Fruit fly (Drosophila melanogaster) whole organism, embryonic: ENCODE results near the gene CG15922.

Experiments used
- Asciz ChIP-seq: fragments of 200-800 bp; sonication (Bioruptor generic); optimal IDR thresholded peaks from 2 replicates; lab custom pipeline; 2017; ENCODE audit warnings: missing biosample characterization, mild to moderate bottlenecking, missing genetic modification characterization, missing genetic modification reagents
- CG10431 ChIP-seq: fragments of 200-800 bp; sonication (Bioruptor generic); optimal IDR thresholded peaks from 3 replicates; lab custom pipeline; 2018; ENCODE audit warnings: missing biosample characterization, mild to moderate bottlenecking, missing genetic modification characterization
- CG10654 ChIP-seq: fragments of 200-800 bp; sonication (Bioruptor generic); optimal IDR thresholded peaks from 2 replicates; lab custom pipeline; 2016; ENCODE audit warnings: missing biosample characterization, missing genetic modification characterization
- CG10979 ChIP-seq: fragments of 200-800 bp; sonication (Bioruptor generic); optimal IDR thresholded peaks from 2 replicates; lab custom pipeline; 2018; ENCODE audit warnings: missing biosample characterization, mild to moderate bottlenecking, missing genetic modification characterization, moderate library complexity
- CG11695 ChIP-seq: fragments of 200-800 bp; sonication (Bioruptor generic); IDR thresholded peaks from 3 replicates; pipeline ENCODE4 v1.3.6; 2022; ENCODE audit warnings: missing biosample characterization, missing genetic modification characterization
- CG13424 ChIP-seq: fragments of 200-800 bp; sonication (Bioruptor generic); optimal IDR thresholded peaks from 2 replicates; lab custom pipeline; 2019; ENCODE audit warnings: missing biosample characterization, mild to moderate bottlenecking, missing genetic modification characterization, moderate library complexity
- CG14014 ChIP-seq: fragments of 200-800 bp; sonication (Bioruptor generic); IDR thresholded peaks from 2 replicates; pipeline ENCODE4 v1.3.6; 2022; ENCODE audit warnings: missing biosample characterization, missing genetic modification characterization
- CG15479 ChIP-seq: fragments of 200-800 bp; sonication (Bioruptor generic); optimal IDR thresholded peaks from 3 replicates; lab custom pipeline; 2019; ENCODE audit warnings: missing biosample characterization, mild to moderate bottlenecking, missing genetic modification characterization, moderate library complexity
- CG17568 ChIP-seq: fragments of 200-800 bp; sonication (Bioruptor generic); optimal IDR thresholded peaks from 2 replicates; lab custom pipeline; 2018; ENCODE audit warnings: missing biosample characterization, mild to moderate bottlenecking, missing genetic modification characterization, moderate library complexity
- CG18619 ChIP-seq: fragments of 200-800 bp; sonication (Bioruptor generic); optimal IDR thresholded peaks from 3 replicates; lab custom pipeline; 2017; ENCODE audit warnings: missing biosample characterization, mild to moderate bottlenecking, missing genetic modification characterization
- CG2202 ChIP-seq: fragments of 200-800 bp; sonication (Bioruptor generic); optimal IDR thresholded peaks from 2 replicates; lab custom pipeline; 2018; ENCODE audit warnings: missing biosample characterization, mild to moderate bottlenecking, missing genetic modification characterization
- CG2889 ChIP-seq: fragments of 200-800 bp; sonication (Bioruptor generic); IDR thresholded peaks from 3 replicates; pipeline ENCODE4 v1.3.6; 2022; ENCODE audit warnings: missing biosample characterization, missing genetic modification characterization
- CG30431 ChIP-seq: fragments of 200-800 bp; sonication (Bioruptor generic); optimal IDR thresholded peaks from 2 replicates; lab custom pipeline; 2017; ENCODE audit warnings: missing biosample characterization, missing genetic modification characterization
- CG6175 ChIP-seq: fragments of 200-800 bp; sonication (Bioruptor generic); IDR thresholded peaks from 3 replicates; pipeline ENCODE4 v1.3.6; 2022; ENCODE audit warnings: missing biosample characterization, missing genetic modification characterization
- CG6683 ChIP-seq: fragments of 200-800 bp; sonication (Bioruptor generic); optimal IDR thresholded peaks from 2 replicates; lab custom pipeline; 2017; ENCODE audit warnings: missing biosample characterization, mild to moderate bottlenecking, missing genetic modification characterization, missing genetic modification reagents
- CG6689 ChIP-seq: fragments of 200-800 bp; sonication (Bioruptor generic); IDR thresholded peaks from 2 replicates; pipeline ENCODE4 v1.3.6; 2022; ENCODE audit warnings: missing biosample characterization, missing genetic modification characterization
- CG7271 ChIP-seq: fragments of 200-800 bp; sonication (Bioruptor generic); optimal IDR thresholded peaks from 2 replicates; lab custom pipeline; 2018; ENCODE audit warnings: missing biosample characterization, mild to moderate bottlenecking, missing genetic modification characterization, moderate library complexity
- CG7786 ChIP-seq: fragments of 200-800 bp; sonication (Bioruptor generic); optimal IDR thresholded peaks from 2 replicates; lab custom pipeline; 2016; ENCODE audit warnings: missing biosample characterization, missing genetic modification characterization
- Dip3 ChIP-seq: fragments of 200-800 bp; sonication (Bioruptor generic); optimal IDR thresholded peaks from 3 replicates; lab custom pipeline; 2016; ENCODE audit warnings: missing biosample characterization, missing genetic modification characterization
- HLH4C ChIP-seq: fragments of 200-800 bp; sonication (Bioruptor generic); IDR thresholded peaks from 3 replicates; pipeline ENCODE4 v1.3.6; 2022; ENCODE audit warnings: missing biosample characterization, missing genetic modification characterization; ENCODE audit not compliant: partially characterized antibody
- Hr51 ChIP-seq, 2 experiments: fragments of 200-800 bp; sonication (Bioruptor generic); optimal IDR thresholded peaks; 2 replicates in 1 of 2; 3 replicates in 1 of 2; lab custom pipeline; 2016 to 2018; ENCODE audit warnings: missing biosample characterization in 2 of 2, missing genetic modification characterization in 2 of 2, mild to moderate bottlenecking in 1 of 2, moderate library complexity in 1 of 2
- Lhr ChIP-seq: fragments of 200-800 bp; sonication (Bioruptor generic); optimal IDR thresholded peaks from 3 replicates; lab custom pipeline; 2017; ENCODE audit warnings: mild to moderate bottlenecking, missing biosample characterization, missing genetic modification reagents, missing genetic modification characterization
- Nf-YB ChIP-seq: fragments of 200-800 bp; sonication (Bioruptor generic); optimal IDR thresholded peaks from 3 replicates; lab custom pipeline; 2019; ENCODE audit warnings: missing biosample characterization, mild to moderate bottlenecking, missing genetic modification characterization, moderate library complexity
- Nf-YC ChIP-seq: fragments of 200-800 bp; optimal IDR thresholded peaks from 3 replicates; lab custom pipeline; 2019; ENCODE audit warnings: missing biosample characterization, mild to moderate bottlenecking, missing genetic modification characterization, moderate library complexity
- Ptx1 ChIP-seq: fragments of 200-800 bp; sonication (Bioruptor generic); IDR thresholded peaks from 2 replicates; pipeline ENCODE4 v1.3.6; 2022; ENCODE audit warnings: missing biosample characterization, missing genetic modification characterization
- Rx ChIP-seq: fragments of 200-800 bp; sonication (Bioruptor generic); IDR thresholded peaks from 2 replicates; pipeline ENCODE4 v1.3.6; 2022; ENCODE audit warnings: missing biosample characterization, missing genetic modification characterization
- Sox102F ChIP-seq: fragments of 200-800 bp; sonication (Bioruptor generic); optimal IDR thresholded peaks from 2 replicates; lab custom pipeline; 2018; ENCODE audit warnings: missing biosample characterization, mild to moderate bottlenecking, missing genetic modification characterization, moderate library complexity
- Stat92E ChIP-seq, 3 experiments: fragments of >200 bp in 2 of 3; fragments of 200-800 bp in 1 of 3; sonication (Bioruptor generic) in 1 of 3; optimal IDR thresholded peaks; 2 replicates each; lab custom pipeline; 2017 to 2019; ENCODE audit warnings: missing biosample characterization in 3 of 3, missing genetic modification characterization in 3 of 3, mild to moderate bottlenecking in 1 of 3, moderate library complexity in 1 of 3
- Trl ChIP-seq, 3 experiments: fragments of >200 bp in 2 of 3; fragments of 200-800 bp in 1 of 3; sonication (Bioruptor generic) in 1 of 3; optimal IDR thresholded peaks; 2 replicates in 1 of 3; 3 replicates in 2 of 3; lab custom pipeline; 2016 to 2017; ENCODE audit warnings: missing biosample characterization in 1 of 3, missing genetic modification characterization in 1 of 3
- Xbp1 ChIP-seq: fragments of 200-800 bp; sonication (Bioruptor generic); optimal IDR thresholded peaks from 3 replicates; lab custom pipeline; 2016; ENCODE audit warnings: missing biosample characterization, mild to moderate bottlenecking, missing genetic modification characterization
- ac ChIP-seq: fragments of 200-800 bp; sonication (Bioruptor generic); optimal IDR thresholded peaks from 3 replicates; lab custom pipeline; 2017; ENCODE audit warnings: missing biosample characterization, mild to moderate bottlenecking, missing genetic modification characterization
- ase ChIP-seq: fragments of 200-800 bp; sonication (Bioruptor generic); IDR thresholded peaks from 3 replicates; pipeline ENCODE4 v1.3.6; 2022; ENCODE audit warnings: missing biosample characterization, missing genetic modification characterization
- bsh ChIP-seq, 2 experiments: fragments of 200-800 bp; sonication (Bioruptor generic); optimal IDR thresholded peaks; 2 replicates each; lab custom pipeline; 2017 to 2018; ENCODE audit warnings: mild to moderate bottlenecking in 2 of 2, missing biosample characterization in 2 of 2, missing genetic modification characterization in 2 of 2, moderate library complexity in 1 of 2
- cg ChIP-seq: fragments of 200-800 bp; sonication (Bioruptor generic); optimal IDR thresholded peaks from 3 replicates; lab custom pipeline; 2019; ENCODE audit warnings: missing biosample characterization, mild to moderate bottlenecking, missing genetic modification characterization, moderate library complexity
- chinmo ChIP-seq: fragments of 200-800 bp; sonication (Bioruptor generic); IDR thresholded peaks from 4 replicates; pipeline ENCODE4 v1.3.6; 2022; ENCODE audit warnings: missing biosample characterization, missing genetic modification characterization; ENCODE audit not compliant: partially characterized antibody
- corto ChIP-seq: fragments of 200-800 bp; sonication (Bioruptor generic); optimal IDR thresholded peaks from 2 replicates; lab custom pipeline; 2016; ENCODE audit warnings: missing biosample characterization, mild to moderate bottlenecking, missing genetic modification characterization, moderate library complexity
- dysf ChIP-seq: fragments of 200-800 bp; sonication (Bioruptor generic); IDR thresholded peaks from 3 replicates; pipeline ENCODE4 v1.3.6; 2022; ENCODE audit warnings: missing biosample characterization, missing genetic modification characterization
- hb ChIP-seq: fragments of 200-800 bp; sonication (Bioruptor generic); IDR thresholded peaks from 3 replicates; pipeline ENCODE4 v1.3.6; 2022; ENCODE audit warnings: missing biosample characterization, missing genetic modification characterization; ENCODE audit not compliant: partially characterized antibody
- hbn ChIP-seq: fragments of 200-800 bp; sonication (Bioruptor generic); IDR thresholded peaks from 2 replicates; pipeline ENCODE4 v1.3.6; 2022; ENCODE audit warnings: missing biosample characterization, missing genetic modification characterization; ENCODE audit not compliant: partially characterized antibody
- insv ChIP-seq, 2 experiments: fragments of 200-800 bp; sonication (Bioruptor generic); optimal IDR thresholded peaks; 3 replicates each; lab custom pipeline; 2016 to 2018; ENCODE audit warnings: missing biosample characterization in 2 of 2, missing genetic modification characterization in 2 of 2
- inv ChIP-seq: fragments of 200-800 bp; sonication (Bioruptor generic); IDR thresholded peaks from 2 replicates; pipeline ENCODE4 v1.3.6; 2022; ENCODE audit warnings: missing biosample characterization, missing genetic modification characterization; ENCODE audit not compliant: partially characterized antibody
- knrl ChIP-seq: fragments of 200-800 bp; sonication (Bioruptor generic); IDR thresholded peaks from 3 replicates; pipeline ENCODE4 v1.3.6; 2022; ENCODE audit warnings: missing biosample characterization, missing genetic modification characterization; ENCODE audit not compliant: partially characterized antibody
- row ChIP-seq: fragments of 200-800 bp; sonication (Bioruptor generic); IDR thresholded peaks from 3 replicates; pipeline ENCODE4 v1.3.6; 2022; ENCODE audit warnings: missing biosample characterization, missing genetic modification characterization
- scrt ChIP-seq: fragments of 200-800 bp; sonication (Bioruptor generic); optimal IDR thresholded peaks from 2 replicates; lab custom pipeline; 2018; ENCODE audit warnings: missing biosample characterization, mild to moderate bottlenecking, missing genetic modification characterization, moderate library complexity
- slou ChIP-seq: fragments of 200-800 bp; sonication (Bioruptor generic); optimal IDR thresholded peaks from 3 replicates; lab custom pipeline; 2016; ENCODE audit warnings: missing biosample characterization, missing genetic modification characterization
- slp2 ChIP-seq: fragments of 200-800 bp; sonication (Bioruptor generic); optimal IDR thresholded peaks from 2 replicates; lab custom pipeline; 2016; ENCODE audit warnings: missing biosample characterization, missing genetic modification characterization
- stwl ChIP-seq: fragments of 200-800 bp; sonication (Bioruptor generic); optimal IDR thresholded peaks from 3 replicates; lab custom pipeline; 2018; ENCODE audit warnings: missing biosample characterization, mild to moderate bottlenecking, missing genetic modification characterization, moderate library complexity
- sug ChIP-seq: fragments of 200-800 bp; optimal IDR thresholded peaks from 2 replicates; lab custom pipeline; 2019; ENCODE audit warnings: missing biosample characterization, mild to moderate bottlenecking, missing genetic modification characterization, moderate library complexity
- tio ChIP-seq: fragments of 200-800 bp; sonication (Bioruptor generic); optimal IDR thresholded peaks from 2 replicates; lab custom pipeline; 2017; ENCODE audit warnings: missing biosample characterization, missing genetic modification characterization, inconsistent platforms

The CG15922 gene

dm6 chr3R:20558106-20558489 lies 2.0 kb downstream of the CG15922 start (continued):
- TF ChIP-seq knrl (peak; percentile 33; the same call in 1 of the 3 replicates), Trl (optimal IDR thresholded peaks at IDR 0.05; lab: Kevin White, UChicago) (no peak), Trl (GFP tag; optimal IDR thresholded peaks at IDR 0.05; lab: Kevin White, UChicago) (no peak), CG10979 (tag; lab: Kevin White, UChicago) (no peak), CG18619 (GFP tag; lab: Kevin White, UChicago) (no peak), Ptx1 (GFP tag; lab: Robert Waterston, UW) (no peak), CG15479 (GFP tag; lab: Kevin White, UChicago) (no peak), Nf-YB (no peak), slou (GFP tag; lab: Kevin White, UChicago) (no peak), CG10431 (GFP tag; lab: Kevin White, UChicago) (no peak), hbn (peak; percentile 43), CG2889 (GFP tag; lab: Robert Waterston, UW) (no peak), CG6683 (no peak), tio (GFP tag; lab: Kevin White, UChicago) (no peak), Nf-YC (tag; lab: Kevin White, UChicago) (no peak), CG30431 (GFP tag; lab: Kevin White, UChicago) (no peak), ac (GFP tag; lab: Kevin White, UChicago) (no peak), stwl (tag; lab: Kevin White, UChicago) (peak; percentile 20), Sox102F (GFP tag; lab: Kevin White, UChicago) (no peak), CG13424 (tag; lab: Kevin White, UChicago) (no peak), CG11695 (no peak), CG10654 (GFP tag; lab: Kevin White, UChicago) (no peak), bsh (GFP tag; optimal IDR thresholded peaks at IDR 0.05; lab: Kevin White, UChicago) (no peak), ase (GFP tag; lab: Robert Waterston, UW) (no peak; the same call in 2 of the 3 replicates), Stat92E (GFP tag; optimal IDR thresholded peaks at IDR 0.05; lab: Kevin White, UChicago) (no peak), scrt (no peak), hb (GFP tag; lab: Robert Waterston, UW) (no peak), Asciz (no peak), cg (GFP tag; lab: Kevin White, UChicago) (no peak), CG2202 (no peak), corto (GFP tag; lab: Kevin White, UChicago) (no peak), CG7786 (GFP tag; lab: Kevin White, UChicago) (no peak), CG17568 (GFP tag; lab: Kevin White, UChicago) (no peak), chinmo (GFP tag; lab: Robert Waterston, UW) (no peak), Rx (GFP tag; lab: Robert Waterston, UW) (no peak; the same call in 1 of the 2 replicates), row (GFP tag; lab: Robert Waterston, UW) (peak; percentile 5), slp2 (GFP tag; lab: Kevin White, UChicago) (no peak), CG6689 (GFP tag; lab: Robert Waterston, UW) (no peak), dysf (GFP tag; lab: Robert Waterston, UW) (no peak), insv (GFP tag; optimal IDR thresholded peaks at IDR 0.05; lab: Kevin White, UChicago) (no peak), HLH4C (GFP tag; lab: Robert Waterston, UW) (0 out of 3 replicates have a peak, but pooled peaks have one; percentile 33), Dip3 (GFP tag; lab: Kevin White, UChicago) (no peak), sug (tag; lab: Kevin White, UChicago) (no peak), Hr51 (GFP tag; optimal IDR thresholded peaks at IDR 0.05; lab: Kevin White, UChicago) (peak in 1 of 2 experiments; percentile 23), CG7271 (tag; lab: Kevin White, UChicago) (no peak), CG6175 (GFP tag; lab: Robert Waterston, UW) (no peak), Xbp1 (no peak), Lhr (GFP tag; lab: Kevin White, UChicago) (no peak), CG14014 (GFP tag; lab: Robert Waterston, UW) (no peak), inv (peak; percentile 47)
